Fruit fly (Drosophila melanogaster) whole organism: Measurements from ENCODE around the gene AMPdeam.

Experiments used
- CG8478 ChIP-seq: fragments of >200 bp; optimal IDR thresholded peaks from 2 replicates; lab custom pipeline; 2018; ENCODE audit warnings: inconsistent platforms
- EcR ChIP-seq, 2 experiments: fragments of >200 bp; optimal IDR thresholded peaks; 2 replicates each; lab custom pipeline; 2017; ENCODE audit warnings: missing biosample characterization in 2 of 2, missing genetic modification characterization in 2 of 2, missing genetic modification reagents in 2 of 2
- psq ChIP-seq: fragments of >200 bp; optimal IDR thresholded peaks from 2 replicates; lab custom pipeline; 2017
- usp ChIP-seq: fragments of >200 bp; optimal IDR thresholded peaks from 2 replicates; lab custom pipeline; 2017; ENCODE audit warnings: missing biosample characterization, missing genetic modification characterization, mixed read lengths

- TF ChIP-seq usp (GFP tag; lab: Kevin White, UChicago) (no peak), EcR (GFP tag; optimal IDR thresholded peaks at IDR 0.05; lab: Kevin White, UChicago) (no peak), CG8478 (lab: Kevin White, UChicago) (no peak), psq (lab: Kevin White, UChicago) (no peak)
These were observed 28.1 kb downstream of the AMPdeam start for dm6 chrX:13817418-13818171.
